Fruit fly (Drosophila melanogaster) whole organism, prepupa: ENCODE measurements around the gene Rpt3R.

ENCODE experiments used
- CG32006 ChIP-seq: fragments of 200-800 bp; sonication (Bioruptor generic); optimal IDR thresholded peaks from 3 replicates; lab custom pipeline; 2017; ENCODE audit warnings: missing biosample characterization, mild to moderate bottlenecking, missing genetic modification characterization
- CG6163 ChIP-seq: fragments of 200-800 bp; sonication (Bioruptor generic); IDR thresholded peaks from 3 replicates; pipeline ENCODE4 v1.3.6; 2022; ENCODE audit warnings: missing biosample characterization, missing genetic modification characterization
- Eip78C ChIP-seq: fragments of 200-800 bp; sonication (Bioruptor generic); peaks from one replicate; lab custom pipeline; 2016; ENCODE audit warnings: missing biosample characterization, missing genetic modification characterization
- Eip93F ChIP-seq: fragments of 200-800 bp; sonication (Bioruptor generic); optimal IDR thresholded peaks from 2 replicates; lab custom pipeline; 2016; ENCODE audit warnings: missing biosample characterization, mild to moderate bottlenecking, missing genetic modification characterization
- OdsH ChIP-seq: fragments of 200-800 bp; sonication (Bioruptor generic); optimal IDR thresholded peaks from 3 replicates; lab custom pipeline; 2016; ENCODE audit warnings: missing biosample characterization, missing genetic modification characterization
- Sox102F ChIP-seq: fragments of 200-800 bp; sonication (Bioruptor generic); optimal IDR thresholded peaks from 2 replicates; lab custom pipeline; 2016; ENCODE audit warnings: missing biosample characterization, mild to moderate bottlenecking, missing genetic modification characterization
- net ChIP-seq: fragments of 200-800 bp; sonication (Bioruptor generic); optimal IDR thresholded peaks from 3 replicates; lab custom pipeline; 2016; ENCODE audit warnings: missing biosample characterization, missing genetic modification characterization

dm6 chr3R:9739793-9740192 is 16.5 kb downstream of the Rpt3R start, which contains the start of gene side-VII:
- TF ChIP-seq Sox102F (GFP tag; lab: Kevin White, UChicago) (no peak), CG6163 (GFP tag; lab: Robert Waterston, UW) (no peak), OdsH (GFP tag; lab: Kevin White, UChicago) (no peak), Eip93F (GFP tag; lab: Kevin White, UChicago) (no peak), net (GFP tag; lab: Kevin White, UChicago) (no peak), Eip78C (no peak), CG32006 (GFP tag; lab: Kevin White, UChicago) (no peak)
